Worm (Caenorhabditis elegans) whole organism, midembryonic: ENCODE measurements around the gene F13D11.4.

Experiments used
- T22C8.4 ChIP-seq: fragments of 200-800 bp; sonication (Bioruptor generic); IDR thresholded peaks from 2 replicates; pipeline ENCODE4 v1.3.6; 2022; ENCODE audit warnings: missing genetic modification characterization, missing compliant biosample characterization
- cog-1 ChIP-seq: sonication (generic microtip); optimal IDR thresholded peaks from 2 replicates; lab custom pipeline; 2016; ENCODE audit warnings: missing genetic modification characterization, missing compliant biosample characterization
- flt-1 ChIP-seq: fragments of 200-800 bp; sonication (Bioruptor generic); IDR thresholded peaks from 2 replicates; pipeline ENCODE4 v1.3.6; 2022; ENCODE audit warnings: missing genetic modification characterization, missing compliant biosample characterization
- klf-2 ChIP-seq: fragments of 200-800 bp; sonication (Bioruptor generic); conservative IDR thresholded peaks from 2 replicates; pipeline ENCODE4 v1.3.6; 2022; ENCODE audit warnings: missing genetic modification reagents, missing genetic modification characterization, missing compliant biosample characterization
- med-1 ChIP-seq: sonication (generic microtip); optimal IDR thresholded peaks from 2 replicates; lab custom pipeline; 2017; ENCODE audit warnings: missing genetic modification characterization, mild to moderate bottlenecking, missing compliant biosample characterization, antibody characterized with exemption, missing genetic modification reagents; ENCODE audit not compliant: insufficient read depth
- ref-1 ChIP-seq: fragments of 200-800 bp; sonication (Bioruptor generic); conservative IDR thresholded peaks from 2 replicates; pipeline ENCODE4 v1.3.6; 2022; ENCODE audit warnings: missing genetic modification reagents, missing genetic modification characterization, missing compliant biosample characterization
- tab-1 ChIP-seq: fragments of 200-800 bp; sonication (Bioruptor generic); IDR thresholded peaks from 2 replicates; pipeline ENCODE4 v1.3.6; 2022; ENCODE audit warnings: missing genetic modification characterization, missing compliant biosample characterization
- ztf-23 ChIP-seq: fragments of 200-800 bp; sonication (Bioruptor generic); IDR thresholded peaks from 2 replicates; pipeline ENCODE4 v1.3.6; 2022; ENCODE audit warnings: missing genetic modification reagents, missing genetic modification characterization, missing compliant biosample characterization
- ztf-29 ChIP-seq: fragments of 200-800 bp; sonication (Bioruptor generic); IDR thresholded peaks from 2 replicates; pipeline ENCODE4 v1.3.6; 2022; ENCODE audit warnings: missing genetic modification reagents, missing genetic modification characterization, missing compliant biosample characterization

The F13D11.4 gene

DNA sequence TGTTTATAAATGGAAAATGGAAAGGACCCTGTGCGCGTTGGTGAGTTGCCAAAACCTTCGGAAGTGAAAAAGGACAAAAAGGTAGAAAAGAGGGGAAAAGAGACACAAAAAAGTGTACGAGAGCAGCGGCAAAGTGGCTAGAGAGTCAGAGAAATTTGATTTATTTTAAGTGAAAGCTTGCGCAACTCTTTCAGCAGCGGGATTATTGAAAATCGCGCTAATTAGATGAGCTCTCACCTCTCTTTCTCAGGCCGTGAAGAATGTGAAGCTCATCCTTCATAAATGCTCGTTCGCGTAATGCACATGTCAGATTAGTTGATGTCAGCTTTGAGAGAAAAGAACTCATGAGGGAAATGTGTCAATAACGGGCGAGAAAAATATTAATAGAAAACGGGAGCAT is 35.4 kb downstream of the F13D11.4 start:
- TF ChIP-seq T22C8.4 (GFP tag; lab: Robert Waterston, UW) (no peak), ref-1 (GFP tag; lab: Robert Waterston, UW) (no peak), cog-1 (tag; lab: Kevin White, UChicago) (no peak), ztf-23 (GFP tag; lab: Robert Waterston, UW) (no peak), klf-2 (GFP tag; lab: Robert Waterston, UW) (no peak), flt-1 (GFP tag; lab: Robert Waterston, UW) (no peak), ztf-29 (GFP tag; lab: Robert Waterston, UW) (no peak), med-1 (no peak), tab-1 (GFP tag; lab: Robert Waterston, UW) (no peak)

DNA sequence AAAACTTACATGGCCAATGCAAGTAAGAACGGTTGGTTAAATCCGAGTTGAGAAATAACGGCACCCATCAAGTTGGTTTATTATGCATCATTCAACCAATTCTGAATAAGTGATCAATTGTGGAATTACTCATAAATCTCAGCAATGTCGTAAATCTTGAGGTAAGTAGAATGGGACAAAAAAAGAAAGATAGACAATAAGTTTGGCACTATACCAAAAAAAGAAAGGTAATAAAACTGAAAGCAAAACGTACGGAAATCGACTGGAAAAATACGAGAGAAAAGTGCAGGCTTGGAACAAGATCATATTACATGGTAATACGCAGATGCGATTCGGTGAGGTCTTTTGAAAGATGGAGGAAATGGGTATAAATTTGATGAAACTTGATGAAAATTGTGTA is 35.9 kb downstream of the F13D11.4 start, which contains the start of gene F46G11.4:
TSS of gene F46G11.4 (minus strand) at position 101 of the 400 bp plus-strand sequence.
- TF ChIP-seq flt-1 (GFP tag; lab: Robert Waterston, UW) (no peak), klf-2 (GFP tag; lab: Robert Waterston, UW) (no peak), ref-1 (GFP tag; lab: Robert Waterston, UW) (no peak), cog-1 (tag; lab: Kevin White, UChicago) (no peak), tab-1 (GFP tag; lab: Robert Waterston, UW) (no peak), ztf-29 (GFP tag; lab: Robert Waterston, UW) (no peak)

DNA sequence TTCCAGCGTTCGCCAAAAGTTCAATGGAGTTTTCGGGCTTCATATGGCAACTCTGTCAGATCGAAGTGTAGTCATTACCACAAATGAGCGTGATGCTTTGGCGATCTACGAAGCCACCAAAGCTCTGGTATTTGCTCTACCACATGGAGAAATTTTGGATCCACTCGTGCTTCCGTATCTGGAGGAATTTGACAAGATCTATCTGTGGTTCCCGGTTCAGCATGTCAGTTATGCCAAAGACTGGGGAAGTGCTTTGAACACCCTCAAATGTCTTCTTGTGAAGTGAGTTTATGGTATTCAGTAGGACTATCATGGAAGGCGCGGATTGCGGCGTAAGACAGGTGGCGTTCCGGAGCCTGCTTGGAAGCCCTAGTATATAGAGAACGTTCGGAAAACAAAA is 40.2 kb downstream of the F13D11.4 start:
- TF ChIP-seq cog-1 (tag; lab: Kevin White, UChicago) (no peak), flt-1 (GFP tag; lab: Robert Waterston, UW) (no peak), tab-1 (GFP tag; lab: Robert Waterston, UW) (no peak), med-1 (no peak), ref-1 (GFP tag; lab: Robert Waterston, UW) (no peak), ztf-23 (GFP tag; lab: Robert Waterston, UW) (no peak), T22C8.4 (GFP tag; lab: Robert Waterston, UW) (no peak), ztf-29 (GFP tag; lab: Robert Waterston, UW) (no peak), klf-2 (GFP tag; lab: Robert Waterston, UW) (no peak)

DNA sequence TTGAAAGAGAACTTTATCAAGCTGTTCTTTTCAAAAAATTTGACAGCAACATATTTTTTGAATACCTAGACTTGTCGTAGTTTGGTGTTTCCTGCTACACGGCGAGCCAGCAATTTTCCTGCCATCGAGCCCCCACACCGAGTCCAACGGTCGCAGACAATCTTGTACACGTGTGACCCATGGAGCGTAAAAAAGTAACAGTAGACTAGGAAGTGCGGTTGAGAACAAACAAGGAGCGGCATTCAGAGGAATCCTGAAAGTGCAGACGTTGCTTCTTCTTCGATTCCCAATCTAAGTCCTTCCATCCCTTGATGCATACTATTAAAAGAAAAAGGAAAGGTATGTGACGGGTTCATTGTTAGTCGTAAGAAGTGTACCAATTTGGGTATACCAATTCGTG is 43.7 kb downstream of the F13D11.4 start, which contains the start of gene twnk-1:
TSS of gene twnk-1 (plus strand) at position 301 of the 400 bp plus-strand sequence.
- TF ChIP-seq flt-1 (GFP tag; lab: Robert Waterston, UW) (no peak), ref-1 (GFP tag; lab: Robert Waterston, UW) (no peak), ztf-29 (GFP tag; lab: Robert Waterston, UW) (no peak), med-1 (no peak), T22C8.4 (GFP tag; lab: Robert Waterston, UW) (no peak), ztf-23 (GFP tag; lab: Robert Waterston, UW) (no peak), cog-1 (tag; lab: Kevin White, UChicago) (no peak), tab-1 (GFP tag; lab: Robert Waterston, UW) (no peak), klf-2 (GFP tag; lab: Robert Waterston, UW) (no peak)

DNA sequence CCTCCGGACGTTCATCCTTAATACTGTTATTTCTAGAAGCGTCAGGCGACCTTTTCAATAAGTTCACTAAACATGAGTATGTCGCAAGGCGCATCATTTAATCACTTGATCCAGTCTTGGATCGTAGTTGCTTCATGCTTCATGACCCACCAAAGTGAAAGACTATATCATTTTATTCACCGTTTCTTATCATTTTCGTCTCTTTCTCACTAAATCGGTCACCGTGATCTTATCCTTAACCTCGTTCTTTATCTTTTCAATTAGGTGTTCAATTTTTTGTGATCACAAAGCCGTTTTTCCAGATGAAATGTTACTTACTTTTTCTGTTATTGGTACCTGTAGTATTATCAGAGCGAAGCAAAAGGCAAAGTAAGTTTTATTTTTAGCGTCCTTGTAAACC is 46.7 kb downstream of the F13D11.4 start, which contains the start of gene F46G11.2:
TSS of gene F46G11.2 (plus strand) at position 301 of the 400 bp plus-strand sequence.
- TF ChIP-seq med-1, result no peak
- no peak for TF ChIP-seq ref-1 (GFP tag; lab: Robert Waterston, UW)
- TF ChIP-seq flt-1 (GFP tag; lab: Robert Waterston, UW), result no peak
- no peak for TF ChIP-seq klf-2 (GFP tag; lab: Robert Waterston, UW)
- no peak for TF ChIP-seq ztf-29 (GFP tag; lab: Robert Waterston, UW)
- no peak for TF ChIP-seq T22C8.4 (GFP tag; lab: Robert Waterston, UW)
- TF ChIP-seq cog-1 (tag; lab: Kevin White, UChicago), result no peak
- no peak for TF ChIP-seq ztf-23 (GFP tag; lab: Robert Waterston, UW)
- no peak for TF ChIP-seq tab-1 (GFP tag; lab: Robert Waterston, UW)

DNA sequence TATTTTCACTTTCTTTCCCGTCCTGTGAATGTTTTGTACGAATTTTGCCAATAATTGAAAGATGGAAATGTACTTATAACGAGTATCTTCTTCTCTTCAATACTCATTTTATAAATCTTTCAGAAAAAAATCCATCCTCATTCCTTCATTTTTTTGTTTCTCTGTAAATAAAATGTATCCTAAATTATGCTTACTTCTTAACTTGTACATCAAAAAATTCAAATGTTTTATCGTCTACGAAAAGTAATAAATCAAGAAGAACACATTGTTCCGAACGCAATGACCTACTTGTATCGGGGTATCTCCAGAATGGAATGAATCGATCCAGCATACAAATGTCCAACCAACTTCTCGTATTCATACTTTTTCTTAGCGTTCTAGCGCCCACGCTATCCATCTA is 48.4 kb downstream of the F13D11.4 start, which contains the start of gene F46G11.6:
TSS of gene F46G11.6 (plus strand) at position 301 of the 400 bp plus-strand sequence.
- no peak for TF ChIP-seq ztf-23 (GFP tag; lab: Robert Waterston, UW)
- TF ChIP-seq tab-1 (GFP tag; lab: Robert Waterston, UW), result no peak
- TF ChIP-seq T22C8.4 (GFP tag; lab: Robert Waterston, UW), result no peak
- no peak for TF ChIP-seq ref-1 (GFP tag; lab: Robert Waterston, UW)
- TF ChIP-seq ztf-29 (GFP tag; lab: Robert Waterston, UW), result no peak
- TF ChIP-seq flt-1 (GFP tag; lab: Robert Waterston, UW), result no peak
- TF ChIP-seq med-1, result no peak
- no peak for TF ChIP-seq cog-1 (tag; lab: Kevin White, UChicago)
- no peak for TF ChIP-seq klf-2 (GFP tag; lab: Robert Waterston, UW)

DNA sequence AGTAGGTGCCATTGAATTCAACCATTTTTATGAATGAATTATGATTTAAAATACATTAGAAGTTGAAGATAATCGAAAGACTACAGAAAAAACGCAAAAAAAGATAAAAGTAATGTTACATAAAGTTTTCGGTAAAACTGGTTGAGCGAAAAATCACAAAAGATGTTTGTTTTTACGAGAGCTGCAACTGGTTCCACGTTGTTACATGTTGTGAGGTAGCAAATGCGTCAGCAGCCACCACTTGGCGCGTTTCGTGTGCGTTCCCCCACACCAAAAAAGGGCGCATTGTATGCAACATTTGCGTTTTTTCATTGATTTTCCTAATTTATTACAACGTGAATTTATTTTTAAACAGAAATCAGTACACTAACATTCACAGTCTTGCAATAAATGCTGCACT is 52.5 kb downstream of the F13D11.4 start, which contains the start of gene gakh-1:
TSS of gene gakh-1 (plus strand) at position 347 of the 400 bp plus-strand sequence.
- no peak for TF ChIP-seq klf-2 (GFP tag; lab: Robert Waterston, UW)
- no peak for TF ChIP-seq cog-1 (tag; lab: Kevin White, UChicago)
- no peak for TF ChIP-seq med-1
